Fruit fly (Drosophila melanogaster) whole organism, embryonic: ENCODE data around the gene CG15880.

Experiments
- CG11560 ChIP-seq: fragments of 200-800 bp; sonication (Bioruptor generic); IDR thresholded peaks from 3 replicates; pipeline ENCODE4 v1.3.6; 2022; ENCODE audit warnings: missing biosample characterization, missing genetic modification characterization
- CG12659 ChIP-seq: fragments of 200-800 bp; sonication (Bioruptor generic); optimal IDR thresholded peaks from 3 replicates; lab custom pipeline; 2017; ENCODE audit warnings: mild to moderate bottlenecking, missing biosample characterization, missing genetic modification reagents, missing genetic modification characterization
- CG12769 ChIP-seq: fragments of 200-800 bp; sonication (Bioruptor generic); optimal IDR thresholded peaks from 2 replicates; lab custom pipeline; 2019; ENCODE audit warnings: missing biosample characterization, mild to moderate bottlenecking, missing genetic modification characterization, moderate library complexity
- CG13123 ChIP-seq: fragments of 200-800 bp; sonication (Bioruptor generic); optimal IDR thresholded peaks from 2 replicates; lab custom pipeline; 2016; ENCODE audit warnings: missing biosample characterization, missing genetic modification characterization
- CG2712 ChIP-seq: fragments of 200-800 bp; optimal IDR thresholded peaks from 3 replicates; lab custom pipeline; 2019; ENCODE audit warnings: missing biosample characterization, mild to moderate bottlenecking, missing genetic modification characterization, moderate library complexity
- CG31441 ChIP-seq: fragments of 200-800 bp; sonication (Bioruptor generic); IDR thresholded peaks from 2 replicates; pipeline ENCODE4 v1.3.6; 2022; ENCODE audit warnings: missing biosample characterization, missing genetic modification characterization
- CG3281 ChIP-seq: fragments of 200-800 bp; sonication (Bioruptor generic); optimal IDR thresholded peaks from 3 replicates; lab custom pipeline; 2017; ENCODE audit warnings: missing biosample characterization, mild to moderate bottlenecking, missing genetic modification characterization
- CoRest ChIP-seq: fragments of 200-800 bp; sonication (Bioruptor generic); optimal IDR thresholded peaks from 3 replicates; lab custom pipeline; 2018; ENCODE audit warnings: missing biosample characterization, mild to moderate bottlenecking, missing genetic modification characterization, moderate library complexity
- Dip2 ChIP-seq: fragments of 200-800 bp; sonication (Bioruptor generic); IDR thresholded peaks from 2 replicates; pipeline ENCODE4 v1.3.6; 2022; ENCODE audit warnings: missing biosample characterization, missing genetic modification characterization
- Dp ChIP-seq: fragments of 200-800 bp; sonication (Bioruptor generic); optimal IDR thresholded peaks from 2 replicates; lab custom pipeline; 2018; ENCODE audit warnings: missing biosample characterization, mild to moderate bottlenecking, missing genetic modification characterization, moderate library complexity
- Dref ChIP-seq: fragments of 200-800 bp; sonication (Bioruptor generic); IDR thresholded peaks from 2 replicates; pipeline ENCODE4 v1.3.6; 2022; ENCODE audit warnings: missing biosample characterization, missing genetic modification characterization
- Drgx ChIP-seq: fragments of 200-800 bp; sonication (Bioruptor generic); IDR thresholded peaks from 2 replicates; pipeline ENCODE4 v1.3.6; 2022; ENCODE audit warnings: missing biosample characterization, missing genetic modification characterization
- Hr39 ChIP-seq: fragments of >200 bp; optimal IDR thresholded peaks from 2 replicates; lab custom pipeline; 2017
- Oaz ChIP-seq: fragments of 200-800 bp; sonication (Bioruptor generic); IDR thresholded peaks from 2 replicates; pipeline ENCODE4 v1.3.6; 2022; ENCODE audit warnings: missing biosample characterization, missing genetic modification characterization
- Scr ChIP-seq: fragments of 200-800 bp; sonication (Bioruptor generic); IDR thresholded peaks from 2 replicates; pipeline ENCODE4 v1.3.6; 2022; ENCODE audit warnings: missing biosample characterization, missing genetic modification characterization; ENCODE audit not compliant: partially characterized antibody
- Spps ChIP-seq: fragments of 200-800 bp; sonication (Bioruptor generic); optimal IDR thresholded peaks from 2 replicates; lab custom pipeline; 2018; ENCODE audit warnings: missing biosample characterization, mild to moderate bottlenecking, missing genetic modification characterization
- fd3F ChIP-seq: fragments of 200-800 bp; sonication (Bioruptor generic); optimal IDR thresholded peaks from 2 replicates; lab custom pipeline; 2018; ENCODE audit warnings: missing biosample characterization, mild to moderate bottlenecking, missing genetic modification characterization, moderate library complexity
- fru ChIP-seq: fragments of >200 bp; optimal IDR thresholded peaks from 2 replicates; lab custom pipeline; 2017
- gt ChIP-seq: fragments of 200-800 bp; sonication (Bioruptor generic); IDR thresholded peaks from 2 replicates; pipeline ENCODE4 v1.3.6; 2022; ENCODE audit warnings: missing biosample characterization, missing genetic modification characterization
- knrl ChIP-seq: fragments of 200-800 bp; sonication (Bioruptor generic); IDR thresholded peaks from 3 replicates; pipeline ENCODE4 v1.3.6; 2022; ENCODE audit warnings: missing biosample characterization, missing genetic modification characterization; ENCODE audit not compliant: partially characterized antibody
- lab ChIP-seq: fragments of 200-800 bp; sonication (Bioruptor generic); optimal IDR thresholded peaks from 3 replicates; lab custom pipeline; 2017; ENCODE audit warnings: missing biosample characterization, missing genetic modification characterization, mild to moderate bottlenecking, moderate library complexity, missing genetic modification reagents
- phol ChIP-seq: fragments of 200-800 bp; sonication (Bioruptor generic); optimal IDR thresholded peaks from 3 replicates; lab custom pipeline; 2018; ENCODE audit warnings: missing biosample characterization, mild to moderate bottlenecking, missing genetic modification characterization, moderate library complexity
- pum ChIP-seq: fragments of 200-800 bp; sonication (Bioruptor generic); optimal IDR thresholded peaks from 2 replicates; lab custom pipeline; 2016; ENCODE audit warnings: missing biosample characterization, missing genetic modification characterization
- repo ChIP-seq: fragments of 200-800 bp; sonication (Bioruptor generic); optimal IDR thresholded peaks from 2 replicates; lab custom pipeline; 2016; ENCODE audit warnings: missing biosample characterization, missing genetic modification characterization
- zfh1 ChIP-seq: fragments of 200-800 bp; sonication (Bioruptor generic); IDR thresholded peaks from 3 replicates; pipeline ENCODE4 v1.3.6; 2022; ENCODE audit warnings: missing biosample characterization, missing genetic modification characterization
- zfh2 ChIP-seq: fragments of 200-800 bp; sonication (Bioruptor generic); optimal IDR thresholded peaks from 2 replicates; lab custom pipeline; 2016; ENCODE audit warnings: missing biosample characterization, missing genetic modification characterization

CG15880 gene

DNA sequence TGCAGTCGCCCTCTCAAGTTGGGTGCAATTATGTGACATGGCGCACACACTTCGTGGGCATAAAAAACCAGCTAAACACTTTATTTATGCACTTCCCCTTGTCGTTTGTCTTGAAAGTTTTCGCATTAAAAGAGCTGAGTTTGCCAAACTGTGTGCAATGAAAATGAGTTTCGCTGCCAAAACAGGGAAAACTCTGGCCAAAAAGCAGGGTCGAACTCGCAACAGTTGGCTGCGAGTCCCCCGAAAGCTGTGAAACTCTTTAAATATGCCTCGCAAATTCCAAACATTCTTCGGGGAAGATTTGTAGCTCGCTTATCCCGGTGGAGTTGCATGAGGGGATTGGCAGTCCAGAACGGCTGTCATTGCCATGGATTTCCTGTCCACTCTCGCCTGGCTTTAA is 37.6 kb downstream of the CG15880 start, which contains the start of gene Gr21a:
TSS of gene Gr21a (plus strand) at position 301 of the 400 bp plus-strand sequence.
- TF ChIP-seq phol (no peak), CG2712 (tag; lab: Kevin White, UChicago) (no peak), CG31441 (GFP tag; lab: Robert Waterston, UW) (no peak), zfh2 (GFP tag; lab: Kevin White, UChicago) (no peak), pum (GFP tag; lab: Kevin White, UChicago) (no peak), Dp (GFP tag; lab: Kevin White, UChicago) (no peak), Spps (tag; lab: Kevin White, UChicago) (no peak), Oaz (GFP tag; lab: Robert Waterston, UW) (no peak), fd3F (no peak), Dip2 (GFP tag; lab: Robert Waterston, UW) (no peak), repo (GFP tag; lab: Kevin White, UChicago) (no peak), CG12769 (tag; lab: Kevin White, UChicago) (no peak), CoRest (no peak), CG3281 (no peak)

DNA sequence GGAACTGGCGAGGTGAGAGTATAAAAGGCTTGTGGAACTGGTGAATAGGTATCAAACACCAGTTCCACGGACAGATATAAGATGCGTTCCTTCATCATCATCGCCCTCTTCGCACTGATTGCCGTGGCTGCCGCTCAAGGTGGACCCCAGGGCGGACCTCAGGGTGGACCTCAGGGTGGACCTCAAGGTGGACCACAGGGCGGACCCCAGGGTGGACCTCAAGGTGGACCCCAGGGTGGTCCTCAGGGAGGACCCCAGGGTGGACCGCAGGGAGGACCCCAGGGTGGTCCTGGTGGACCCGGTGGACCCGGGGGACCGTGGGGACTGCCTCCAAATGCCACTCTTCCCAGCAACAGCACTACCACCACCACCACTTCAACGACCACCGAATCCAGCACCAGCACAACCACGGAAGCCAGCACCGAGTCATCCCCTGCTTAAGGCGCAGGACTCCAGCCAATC is 38.6 kb downstream of the CG15880 start, which contains the start of gene CG13947:
TSS of gene CG13947 (plus strand) at position 51 of the 462 bp plus-strand sequence.
- TF ChIP-seq fru (lab: Kevin White, UChicago): no peak
- no peak for TF ChIP-seq knrl (GFP tag; lab: Robert Waterston, UW)
- peak; percentile 11; the same call in 1 of the 3 replicates for TF ChIP-seq CG11560 (tag; lab: Robert Waterston, UW)
- TF ChIP-seq Scr: no peak
- no peak for TF ChIP-seq CG12659
- no peak for TF ChIP-seq lab (GFP tag; lab: Kevin White, UChicago)
- peak; percentile 96 for TF ChIP-seq Hr39 (lab: Kevin White, UChicago)

DNA sequence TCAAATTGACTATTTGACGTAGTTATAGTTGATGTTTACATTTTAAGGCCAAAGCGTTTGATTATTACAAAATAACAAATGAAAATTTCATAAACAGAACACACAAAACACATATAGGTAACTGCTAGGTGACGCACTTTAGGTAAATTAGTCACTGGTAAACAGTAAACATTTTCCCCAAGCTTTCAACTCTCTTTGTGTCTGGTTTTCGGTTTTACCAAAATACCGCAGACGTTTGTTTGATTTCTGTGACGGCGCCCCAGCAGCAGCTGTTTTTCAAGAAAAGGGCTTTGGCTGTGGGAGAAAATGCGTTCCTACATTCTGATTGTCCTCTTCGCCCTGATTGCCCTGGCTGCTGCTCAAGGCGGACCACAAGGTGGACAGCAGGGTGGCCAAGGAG is 41.5 kb downstream of the CG15880 start, which contains the start of gene CG13946:
TSS of gene CG13946 (plus strand) at position 301 of the 400 bp plus-strand sequence.
- TF ChIP-seq Drgx (GFP tag; lab: Robert Waterston, UW): no peak
- no peak for TF ChIP-seq zfh1 (GFP tag; lab: Robert Waterston, UW)

DNA sequence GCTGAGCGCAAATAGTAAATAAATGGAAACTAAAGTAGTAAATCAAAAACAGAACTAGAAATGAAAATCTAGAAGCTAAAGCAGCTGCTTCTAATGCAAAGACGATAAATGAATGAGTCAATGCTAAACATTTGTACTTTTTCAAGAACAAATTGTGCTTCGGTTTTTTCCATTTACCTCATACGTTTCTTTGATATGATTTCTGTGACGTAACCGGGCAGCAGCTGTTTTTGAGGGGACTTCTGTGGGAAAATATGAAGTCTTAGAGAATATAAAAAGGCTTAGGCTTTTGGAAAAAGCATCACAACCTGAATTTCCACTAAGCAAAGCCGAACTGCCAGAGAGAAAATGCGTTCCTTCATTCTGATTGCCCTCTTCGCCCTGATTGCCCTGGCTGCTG is 44.5 kb downstream of the CG15880 start, which contains the start of gene CG12506:
TSS of gene CG12506 (plus strand) at position 301 of the 400 bp plus-strand sequence.
- TF ChIP-seq gt (GFP tag; lab: Robert Waterston, UW) (no peak), CG13123 (GFP tag; lab: Kevin White, UChicago) (no peak), Dref (GFP tag; lab: Robert Waterston, UW) (0 out of 2 replicates have a peak, but pooled peaks have one; percentile 5)
